Worm (Caenorhabditis elegans) whole organism, L4/young adult: Measurements from ENCODE around the gene C28D4.5.

Experiments used
- W03F9.2 ChIP-seq: fragments of 150-350 bp; optimal IDR thresholded peaks from 2 replicates; lab custom pipeline; 2014; ENCODE audit warnings: missing biosample characterization, missing genetic modification characterization
- dao-5 ChIP-seq: sonication (generic microtip); optimal IDR thresholded peaks from 2 replicates; lab custom pipeline; 2016; ENCODE audit warnings: missing genotype, missing genetic modification characterization, moderate library complexity, missing compliant biosample characterization
- him-1 ChIP-seq: sonication (generic microtip); optimal IDR thresholded peaks from 2 replicates; lab custom pipeline; 2016; ENCODE audit warnings: missing genotype, missing genetic modification reagents, missing genetic modification characterization, missing compliant biosample characterization

- no peak for TF ChIP-seq dao-5 (tag; lab: Kevin White, UChicago)
- no peak for TF ChIP-seq him-1
- TF ChIP-seq W03F9.2 (tag; lab: Kevin White, UChicago) = no peak
These were observed 38.0 kb upstream of the C28D4.5 start, which contains the start of gene sre-4 for ce11 chrIV:9784689-9785088.
